Worm (Caenorhabditis elegans): ENCODE measurements around the gene lea-1.

The lea-1 gene

ce11 chrV:9984821-9985220 lies 26.9 kb upstream of the lea-1 start:
- TF ChIP-seq nhr-80 (tag; optimal IDR thresholded peaks at IDR 0.05) (peak; percentile 65), let-607 (tag; optimal IDR thresholded peaks at IDR 0.05) (no peak), zfh-2 (GFP tag; conservative IDR thresholded peaks at IDR 0.05) (no peak), rec-8 (tag; optimal IDR thresholded peaks at IDR 0.05) (no peak), attf-5 (GFP tag; optimal IDR thresholded peaks at IDR 0.05) (peak; percentile 10), ama-1 (optimal IDR thresholded peaks at IDR 0.05) (peak; percentile 14), ama-1 (GFP tag; optimal IDR thresholded peaks at IDR 0.05) (no peak), hmg-1.2 (GFP tag; IDR thresholded peaks at IDR 0.05) (peak; percentile 48; the same call in 1 of the 2 replicates), cebp-1 (GFP tag; IDR thresholded peaks at IDR 0.05) (no peak), cebp-1 (tag; optimal IDR thresholded peaks at IDR 0.05) (peak; percentile 35)

- peak; percentile 52 for TF ChIP-seq xnd-1 (tag; optimal IDR thresholded peaks at IDR 0.05)
- TF ChIP-seq efl-1 (GFP tag; optimal IDR thresholded peaks at IDR 0.05), result peak; percentile 64
- peak; percentile 51 for TF ChIP-seq madf-8 (GFP tag; conservative IDR thresholded peaks at IDR 0.05)
- TF ChIP-seq hmg-1.2 (GFP tag; IDR thresholded peaks at IDR 0.05), result no peak
- peak; percentile 75 for TF ChIP-seq madf-6 (GFP tag; IDR thresholded peaks at IDR 0.05)
These were observed 26.4 kb upstream of the lea-1 start for ce11 chrV:9985227-9985864.

ce11 chrV:9986177-9986576 lies 25.5 kb upstream of the lea-1 start, which contains the start of gene rmd-2:
TSS of gene rmd-2 (minus strand) at chrV:9986277.
- TF ChIP-seq Y53G8AR.9 (GFP tag; conservative IDR thresholded peaks at IDR 0.05), result no peak
- TF ChIP-seq ceh-100 (GFP tag; IDR thresholded peaks at IDR 0.05), result no peak
- TF ChIP-seq him-1 (tag; optimal IDR thresholded peaks at IDR 0.05), result no peak
- no peak for TF ChIP-seq zfh-2 (GFP tag; conservative IDR thresholded peaks at IDR 0.05)
- TF ChIP-seq madf-3 (GFP tag; IDR thresholded peaks at IDR 0.05), result no peak
- no peak for TF ChIP-seq F52B5.7 (tag; optimal IDR thresholded peaks at IDR 0.05)
- no peak for TF ChIP-seq B0035.1 (tag; optimal IDR thresholded peaks at IDR 0.05)

- no peak for TF ChIP-seq let-526 (GFP tag; IDR thresholded peaks at IDR 0.05)
- no peak for TF ChIP-seq F55B11.4 (tag; optimal IDR thresholded peaks at IDR 0.05; ENCODE audit: borderline replicate concordance, insufficient read depth)
- TF ChIP-seq die-1 (tag; optimal IDR thresholded peaks at IDR 0.05), result no peak
- TF ChIP-seq dox-1 (GFP tag; IDR thresholded peaks at IDR 0.05), result no peak
These were observed 24.0 kb upstream of the lea-1 start, which contains the start of gene C27H6.8 for ce11 chrV:9987688-9988087. TSS of gene C27H6.8 (minus strand) at chrV:9987788.

ce11 chrV:9991610-9992009 lies 20.1 kb upstream of the lea-1 start, which contains the start of the genes rde-1 and trpp-6:
TSS of gene rde-1 (minus strand) at chrV:9991642.
TSS of gene trpp-6 (plus strand) at chrV:9991895.
- TF ChIP-seq F55B11.4 (tag; optimal IDR thresholded peaks at IDR 0.05; ENCODE audit: borderline replicate concordance, insufficient read depth), result no peak
- TF ChIP-seq hlh-26 (GFP tag; conservative IDR thresholded peaks at IDR 0.05), result no peak
- no peak for TF ChIP-seq attf-6 (GFP tag; IDR thresholded peaks at IDR 0.05)
- no peak for TF ChIP-seq ztf-3 (GFP tag; optimal IDR thresholded peaks at IDR 0.05)

ce11 chrV:9995791-9996190 lies 15.9 kb upstream of the lea-1 start, which contains the start of gene K08H10.6:
TSS of gene K08H10.6 (minus strand) at chrV:9995891.
- TF ChIP-seq somi-1 (GFP tag; optimal IDR thresholded peaks at IDR 0.05) (no peak), nfya-1 (tag; optimal IDR thresholded peaks at IDR 0.05; ENCODE audit: borderline replicate concordance, insufficient read depth) (no peak), lsl-1 (GFP tag; optimal IDR thresholded peaks at IDR 0.05) (no peak), repo-1 (tag; optimal IDR thresholded peaks at IDR 0.05) (no peak), tbp1 (GFP tag; optimal IDR thresholded peaks at IDR 0.05) (no peak), dox-1 (GFP tag; IDR thresholded peaks at IDR 0.05) (no peak), sptf-2 (GFP tag; optimal IDR thresholded peaks at IDR 0.05) (no peak), atf-7 (tag; optimal IDR thresholded peaks at IDR 0.05) (no peak), ztf-26 (tag; optimal IDR thresholded peaks at IDR 0.05) (no peak), F33H1.4 (GFP tag; IDR thresholded peaks at IDR 0.05) (no peak)
